Worm (Caenorhabditis elegans) whole organism, L1 larva: Measurements from ENCODE around the gene acr-12.

Experiments
- C16A3.4 ChIP-seq: fragments of 150-350 bp; optimal IDR thresholded peaks from 2 replicates; lab custom pipeline; 2014; ENCODE audit warnings: missing biosample characterization, missing genetic modification characterization
- C34B4.2 ChIP-seq: sonication (generic microtip); optimal IDR thresholded peaks from 2 replicates; lab custom pipeline; 2017; ENCODE audit warnings: mild to moderate bottlenecking, missing genetic modification characterization, missing compliant biosample characterization
- aly-2 ChIP-seq: fragments of 150-350 bp; optimal IDR thresholded peaks from 2 replicates; lab custom pipeline; 2014; ENCODE audit warnings: missing biosample characterization, missing genetic modification characterization
- ama-1 ChIP-seq: fragments of 150-350 bp; optimal IDR thresholded peaks from 2 replicates; lab custom pipeline; 2014
- ceh-63 ChIP-seq: fragments of 200-800 bp; sonication (Bioruptor generic); optimal IDR thresholded peaks from 2 replicates; lab custom pipeline; 2018; ENCODE audit warnings: mild to moderate bottlenecking, missing genetic modification characterization, missing compliant biosample characterization
- ces-1 ChIP-seq: fragments of 150-350 bp; optimal IDR thresholded peaks from 2 replicates; lab custom pipeline; 2014; ENCODE audit warnings: missing biosample characterization, missing genetic modification reagents, missing genetic modification characterization
- dpl-1 ChIP-seq, 3 experiments: fragments of 150-350 bp in 2 of 3; sonication (generic microtip) in 1 of 3; optimal IDR thresholded peaks; 2 replicates each; lab custom pipeline; 2014 to 2017; ENCODE audit warnings: missing biosample characterization in 3 of 3, missing genetic modification characterization in 3 of 3, missing genetic modification reagents in 3 of 3
- dsc-1 ChIP-seq: sonication (generic microtip); optimal IDR thresholded peaks from 2 replicates; lab custom pipeline; 2016; ENCODE audit warnings: mild to moderate bottlenecking, missing genetic modification characterization, missing compliant biosample characterization
- efl-1 ChIP-seq, 4 experiments: fragments of 150-350 bp; optimal IDR thresholded peaks in 3 of 4; peaks in 1 of 4; 1 replicate in 1 of 4; 2 replicates in 3 of 4; lab custom pipeline; 2014; ENCODE audit warnings: missing biosample characterization in 2 of 4, missing genetic modification characterization in 2 of 4, missing genetic modification reagents in 2 of 4
- egl-13 ChIP-seq: sonication (generic microtip); optimal IDR thresholded peaks from 2 replicates; lab custom pipeline; 2016; ENCODE audit warnings: missing genotype, missing genetic modification reagents, missing genetic modification characterization, missing compliant biosample characterization
- egl-27 ChIP-seq, 2 experiments: fragments of 150-350 bp in 1 of 2; sonication (generic microtip); optimal IDR thresholded peaks; 3 replicates each; lab custom pipeline; 2017 to 2018; ENCODE audit warnings: missing biosample characterization in 2 of 2, missing genetic modification characterization in 2 of 2, missing genetic modification reagents in 2 of 2
- ets-5 ChIP-seq: fragments of 200-800 bp; sonication (Bioruptor generic); IDR thresholded peaks from 2 replicates; pipeline ENCODE4 v1.3.6; 2022; ENCODE audit warnings: missing genetic modification characterization, missing compliant biosample characterization
- fkh-10 ChIP-seq: sonication (generic microtip); optimal IDR thresholded peaks from 2 replicates; lab custom pipeline; 2017; ENCODE audit warnings: missing biosample characterization, missing genetic modification reagents, missing genetic modification characterization
- fkh-4 ChIP-seq: sonication (generic microtip); optimal IDR thresholded peaks from 2 replicates; lab custom pipeline; 2016; ENCODE audit warnings: missing compliant biosample characterization, missing genetic modification characterization, borderline replicate concordance
- fkh-8 ChIP-seq: sonication (generic microtip); optimal IDR thresholded peaks from 2 replicates; lab custom pipeline; 2016; ENCODE audit warnings: mild to moderate bottlenecking, missing genetic modification characterization, missing compliant biosample characterization
- fos-1 ChIP-seq: fragments of 150-350 bp; optimal IDR thresholded peaks from 2 replicates; lab custom pipeline; 2014; ENCODE audit warnings: missing biosample characterization, missing genetic modification characterization
- grh-1 ChIP-seq: fragments of 200-800 bp; sonication (Bioruptor generic); IDR thresholded peaks from 2 replicates; pipeline ENCODE4 v1.3.6; 2022; ENCODE audit warnings: missing genetic modification reagents, missing genetic modification characterization, missing compliant biosample characterization
- hpl-2 ChIP-seq: fragments of 150-350 bp; optimal IDR thresholded peaks from 2 replicates; lab custom pipeline; 2014; ENCODE audit warnings: missing biosample characterization, missing genetic modification reagents, missing genetic modification characterization
- isw-1 ChIP-seq: fragments of 200-800 bp; sonication (Bioruptor generic); IDR thresholded peaks from 2 replicates; pipeline ENCODE4 v1.3.6; 2022; ENCODE audit warnings: missing genetic modification characterization, missing compliant biosample characterization
- jun-1 ChIP-seq: fragments of 150-350 bp; optimal IDR thresholded peaks from 2 replicates; lab custom pipeline; 2014; ENCODE audit warnings: missing biosample characterization, missing genetic modification reagents, missing genetic modification characterization
- lin-13 ChIP-seq: fragments of 150-350 bp; optimal IDR thresholded peaks from 2 replicates; lab custom pipeline; 2014; ENCODE audit warnings: missing biosample characterization, missing genetic modification reagents, missing genetic modification characterization
- lin-14 ChIP-seq: fragments of 200-800 bp; sonication (Bioruptor generic); optimal IDR thresholded peaks from 2 replicates; lab custom pipeline; 2018; ENCODE audit warnings: mild to moderate bottlenecking, missing genetic modification characterization, moderate library complexity, missing compliant biosample characterization
- lin-15B ChIP-seq: fragments of 150-350 bp; sonication (generic microtip); optimal IDR thresholded peaks from 3 replicates; lab custom pipeline; 2014; ENCODE audit warnings: missing biosample characterization, missing genetic modification characterization
- lin-35 ChIP-seq, 2 experiments: fragments of 150-350 bp; optimal IDR thresholded peaks; 2 replicates each; lab custom pipeline; 2014; ENCODE audit warnings: missing biosample characterization in 2 of 2, missing genetic modification characterization in 2 of 2, missing genetic modification reagents in 2 of 2
- lsy-2 ChIP-seq, 2 experiments: fragments of 150-350 bp; optimal IDR thresholded peaks; 2 replicates each; lab custom pipeline; 2014; ENCODE audit warnings: missing biosample characterization in 2 of 2, missing genetic modification characterization in 2 of 2
- nhr-11 ChIP-seq: fragments of 150-350 bp; optimal IDR thresholded peaks from 2 replicates; lab custom pipeline; 2014; ENCODE audit warnings: missing biosample characterization, missing genetic modification characterization
- nhr-12 ChIP-seq: sonication (generic microtip); optimal IDR thresholded peaks from 2 replicates; lab custom pipeline; 2017; ENCODE audit warnings: missing biosample characterization, missing genetic modification characterization
- nhr-19 ChIP-seq: fragments of 200-800 bp; sonication (Bioruptor generic); conservative IDR thresholded peaks from 2 replicates; pipeline ENCODE4 v1.3.6; 2022; ENCODE audit warnings: missing genetic modification characterization, missing compliant biosample characterization
- nhr-20 ChIP-seq: sonication (generic microtip); optimal IDR thresholded peaks from 2 replicates; lab custom pipeline; 2016; ENCODE audit warnings: mild to moderate bottlenecking, missing genetic modification characterization, missing compliant biosample characterization
- nhr-237 ChIP-seq: fragments of 150-350 bp; optimal IDR thresholded peaks from 2 replicates; lab custom pipeline; 2014; ENCODE audit warnings: missing biosample characterization, missing genetic modification characterization
- nhr-28 ChIP-seq: fragments of 150-350 bp; optimal IDR thresholded peaks from 2 replicates; lab custom pipeline; 2014; ENCODE audit warnings: missing biosample characterization, missing genetic modification characterization
- nhr-47 ChIP-seq: sonication (generic microtip); optimal IDR thresholded peaks from 2 replicates; lab custom pipeline; 2016; ENCODE audit warnings: mild to moderate bottlenecking, missing genetic modification characterization, moderate library complexity, missing compliant biosample characterization
- nhr-76 ChIP-seq: sonication (generic microtip); optimal IDR thresholded peaks from 2 replicates; lab custom pipeline; 2017; ENCODE audit warnings: missing biosample characterization, missing genetic modification characterization
- nhr-77 ChIP-seq: fragments of 150-350 bp; optimal IDR thresholded peaks from 2 replicates; lab custom pipeline; 2014; ENCODE audit warnings: missing biosample characterization, missing genetic modification characterization
- nhr-84 ChIP-seq: sonication (generic microtip); optimal IDR thresholded peaks from 2 replicates; lab custom pipeline; 2017; ENCODE audit warnings: missing biosample characterization, missing genetic modification characterization
- nhr-90 ChIP-seq: sonication (generic microtip); optimal IDR thresholded peaks from 2 replicates; lab custom pipeline; 2016; ENCODE audit warnings: mild to moderate bottlenecking, missing genetic modification characterization, missing compliant biosample characterization; ENCODE audit not compliant: poor library complexity
- pqm-1 ChIP-seq: sonication (generic microtip); optimal IDR thresholded peaks from 3 replicates; lab custom pipeline; 2017; ENCODE audit warnings: missing biosample characterization, missing genetic modification characterization
- rnt-1 ChIP-seq: sonication (generic microtip); optimal IDR thresholded peaks from 2 replicates; lab custom pipeline; 2016; ENCODE audit warnings: mild to moderate bottlenecking, missing genetic modification characterization, moderate library complexity, missing compliant biosample characterization
- skn-1 ChIP-seq: fragments of 150-350 bp; optimal IDR thresholded peaks from 2 replicates; lab custom pipeline; 2014; ENCODE audit warnings: missing biosample characterization, missing genetic modification characterization
- snu-23 ChIP-seq: sonication (generic microtip); optimal IDR thresholded peaks from 2 replicates; lab custom pipeline; 2016; ENCODE audit warnings: missing genetic modification characterization, missing compliant biosample characterization
- sox-4 ChIP-seq: sonication (generic microtip); optimal IDR thresholded peaks from 2 replicates; lab custom pipeline; 2016; ENCODE audit warnings: missing genetic modification characterization, missing compliant biosample characterization
- sptf-1 ChIP-seq: fragments of 150-350 bp; optimal IDR thresholded peaks from 2 replicates; lab custom pipeline; 2014; ENCODE audit warnings: missing biosample characterization, missing genetic modification characterization
- sup-37 ChIP-seq: fragments of 200-800 bp; sonication (Bioruptor generic); optimal IDR thresholded peaks from 2 replicates; lab custom pipeline; 2018; ENCODE audit warnings: mild to moderate bottlenecking, missing genetic modification characterization, missing compliant biosample characterization
- tlp-1 ChIP-seq: fragments of 150-350 bp; optimal IDR thresholded peaks from 2 replicates; lab custom pipeline; 2014; ENCODE audit warnings: missing biosample characterization, missing genetic modification characterization
- unc-130 ChIP-seq: fragments of 150-350 bp; optimal IDR thresholded peaks from 2 replicates; lab custom pipeline; 2017; ENCODE audit warnings: missing biosample characterization, missing genetic modification characterization, inconsistent platforms
- unc-86 ChIP-seq: sonication (generic microtip); optimal IDR thresholded peaks from 2 replicates; lab custom pipeline; 2016; ENCODE audit warnings: missing genetic modification characterization, missing compliant biosample characterization
- unc-98 ChIP-seq: fragments of 200-800 bp; sonication (Bioruptor generic); IDR thresholded peaks from 2 replicates; pipeline ENCODE4 v1.3.6; 2022; ENCODE audit warnings: missing genetic modification characterization, missing compliant biosample characterization
- xbp-1 ChIP-seq: sonication (generic microtip); optimal IDR thresholded peaks from 2 replicates; lab custom pipeline; 2016; ENCODE audit warnings: missing genetic modification characterization, missing compliant biosample characterization
- zip-4 ChIP-seq: fragments of 200-800 bp; sonication (Bioruptor generic); optimal IDR thresholded peaks from 2 replicates; lab custom pipeline; 2018; ENCODE audit warnings: mild to moderate bottlenecking, missing genetic modification characterization, moderate library complexity, missing compliant biosample characterization

The acr-12 gene

DNA sequence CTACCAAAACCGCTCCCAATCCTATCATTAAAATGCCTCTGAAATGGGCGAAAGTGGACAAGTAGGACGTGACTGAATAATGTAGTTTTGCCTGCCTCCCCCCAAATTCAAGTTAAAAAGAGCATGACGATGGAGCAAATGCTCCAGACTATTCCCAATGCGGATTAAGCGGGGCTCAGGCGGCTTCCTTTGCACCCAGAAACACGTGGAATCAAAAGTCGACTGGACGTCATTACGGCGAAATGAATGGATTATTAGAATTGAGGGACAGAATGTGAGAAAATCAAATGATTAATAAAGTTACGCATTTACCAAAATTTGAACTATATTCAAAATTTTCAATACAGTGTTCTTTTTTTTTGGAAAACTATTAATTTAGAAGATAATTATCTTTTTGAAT, 32.7 kb upstream of the acr-12 start (continued):
- TF ChIP-seq unc-130 (tag; lab: Kevin White, UChicago), result no peak
- no peak for TF ChIP-seq ama-1
- TF ChIP-seq nhr-11 (tag; lab: Kevin White, UChicago), result no peak
- TF ChIP-seq sox-4 (tag; lab: Kevin White, UChicago), result peak; percentile 10
- TF ChIP-seq lin-35 (GFP tag; optimal IDR thresholded peaks at IDR 0.05; lab: Kevin White, UChicago), result no peak
- no peak for TF ChIP-seq tlp-1
- TF ChIP-seq ces-1 (GFP tag; lab: Kevin White, UChicago), result no peak
- no peak for TF ChIP-seq unc-98
- TF ChIP-seq nhr-20, result no peak
- TF ChIP-seq sptf-1 (tag; lab: Kevin White, UChicago), result no peak
- TF ChIP-seq efl-1 (optimal IDR thresholded peaks at IDR 0.05; lab: Kevin White, UChicago), result no peak
- no peak for TF ChIP-seq efl-1 (GFP tag; optimal IDR thresholded peaks at IDR 0.05 in 1 of 2; lab: Kevin White, UChicago)
- no peak for TF ChIP-seq nhr-90
- no peak for TF ChIP-seq rnt-1 (tag; lab: Kevin White, UChicago)
- TF ChIP-seq nhr-237, result no peak
- TF ChIP-seq fkh-10, result no peak
- no peak for TF ChIP-seq lin-13 (GFP tag; lab: Kevin White, UChicago)
- no peak for TF ChIP-seq C16A3.4 (tag; lab: Kevin White, UChicago)
- TF ChIP-seq skn-1 (tag; lab: Kevin White, UChicago), result no peak
- TF ChIP-seq lin-14, result peak; percentile 47
- TF ChIP-seq egl-27 (tag; optimal IDR thresholded peaks at IDR 0.05; lab: Kevin White, UChicago), result no peak
- TF ChIP-seq nhr-84 (tag; lab: Kevin White, UChicago), result no peak
- no peak for TF ChIP-seq sup-37 (GFP tag; lab: Kevin White, UChicago)
- TF ChIP-seq zip-4 (GFP tag; lab: Kevin White, UChicago), result no peak
- TF ChIP-seq fkh-4 (tag; lab: Kevin White, UChicago), result no peak
- no peak for TF ChIP-seq ets-5 (GFP tag; lab: Robert Waterston, UW)
- no peak for TF ChIP-seq pqm-1 (tag; lab: Kevin White, UChicago)
- no peak for TF ChIP-seq jun-1 (tag; lab: Kevin White, UChicago)
- TF ChIP-seq nhr-47 (tag; lab: Kevin White, UChicago), result peak; percentile 39
- no peak for TF ChIP-seq snu-23 (GFP tag; lab: Kevin White, UChicago)
- peak; percentile 81 for TF ChIP-seq dsc-1 (tag; lab: Kevin White, UChicago)
- TF ChIP-seq unc-86 (tag; lab: Kevin White, UChicago), result no peak
- TF ChIP-seq, all 84 proteins: peak for 8

DNA sequence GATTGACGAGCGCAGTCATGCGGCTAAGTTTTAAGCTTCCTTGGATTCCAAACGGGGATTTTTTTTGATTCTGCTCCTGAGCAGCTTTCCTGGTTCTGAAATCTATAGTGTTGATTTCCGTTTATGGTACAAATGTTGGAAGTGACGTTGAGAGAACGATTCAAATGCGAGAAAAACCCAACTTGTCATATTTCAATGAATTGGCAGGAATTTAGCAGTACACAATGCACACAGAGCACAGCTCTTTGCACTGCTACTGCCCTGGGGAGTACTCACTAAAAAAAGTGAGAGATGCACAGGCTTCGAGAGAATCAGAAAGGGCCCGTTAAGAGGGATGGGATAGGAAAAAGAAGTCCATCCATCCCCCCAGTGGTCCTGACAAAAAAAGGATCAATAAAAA, 32.1 kb upstream of the acr-12 start, which contains the start of gene sad-1:
sad-1 (minus strand) TSS at position 101 of the 400 bp plus-strand sequence.
- TF ChIP-seq aly-2 (tag; lab: Kevin White, UChicago) (no peak), lin-14 (peak; percentile 38)

DNA sequence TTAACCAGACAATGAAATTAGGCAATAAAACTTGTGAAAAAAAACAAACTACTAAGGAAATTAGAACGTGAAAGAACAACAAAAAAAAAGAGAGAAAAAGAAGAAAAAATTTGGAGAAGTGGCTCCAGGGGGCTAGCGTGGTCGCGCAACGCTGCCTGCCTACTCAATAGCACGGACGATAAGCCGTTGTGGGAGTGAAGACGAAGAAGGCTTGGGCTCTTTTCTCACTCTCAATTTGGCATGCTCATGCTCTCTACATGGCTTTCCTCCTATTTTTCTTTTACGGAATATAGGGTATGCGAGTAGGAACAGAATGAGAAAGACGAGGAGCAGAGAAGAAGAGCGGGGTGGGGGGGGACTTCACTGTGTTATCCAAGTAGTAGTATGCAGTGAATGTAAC, 30.4 kb upstream of the acr-12 start:
- TF ChIP-seq fkh-8 (peak; percentile 66), ceh-63 (GFP tag; lab: Kevin White, UChicago) (no peak), lin-35 (GFP tag; optimal IDR thresholded peaks at IDR 0.05; lab: Kevin White, UChicago) (peak in 1 of 2 experiments; percentile 5), zip-4 (GFP tag; lab: Kevin White, UChicago) (no peak), fkh-4 (tag; lab: Kevin White, UChicago) (no peak), lsy-2 (tag; optimal IDR thresholded peaks at IDR 0.05; lab: Kevin White, UChicago) (peak; percentile 9 to 51), C16A3.4 (tag; lab: Kevin White, UChicago) (no peak), pqm-1 (tag; lab: Kevin White, UChicago) (no peak), lin-14 (peak; percentile 86), nhr-77 (tag; lab: Kevin White, UChicago) (no peak), grh-1 (GFP tag; lab: Robert Waterston, UW) (no peak), xbp-1 (tag; lab: Kevin White, UChicago) (peak; percentile 33), egl-13 (tag; lab: Kevin White, UChicago) (peak; percentile 22), C34B4.2 (tag; lab: Kevin White, UChicago) (no peak), fos-1 (tag; lab: Kevin White, UChicago) (no peak), lin-15B (tag; lab: Kevin White, UChicago) (peak; percentile 9), dpl-1 (GFP tag; optimal IDR thresholded peaks at IDR 0.05; lab: Kevin White, UChicago) (no peak), hpl-2 (no peak), dsc-1 (tag; lab: Kevin White, UChicago) (peak; percentile 7), nhr-28 (tag; lab: Kevin White, UChicago) (no peak), nhr-47 (tag; lab: Kevin White, UChicago) (peak; percentile 51), jun-1 (tag; lab: Kevin White, UChicago) (no peak), isw-1 (peak; percentile 30), skn-1 (tag; lab: Kevin White, UChicago) (no peak), sup-37 (GFP tag; lab: Kevin White, UChicago) (no peak), nhr-12 (tag; lab: Kevin White, UChicago) (no peak), nhr-76 (no peak), nhr-19 (GFP tag; lab: Robert Waterston, UW) (no peak)
